Fruit fly (Drosophila melanogaster) whole organism, prepupa: Measurements from ENCODE around the gene Alp10.

Experiments
- CG11762 ChIP-seq: fragments of 200-800 bp; sonication (Bioruptor generic); optimal IDR thresholded peaks from 3 replicates; lab custom pipeline; 2016; ENCODE audit warnings: missing biosample characterization, missing genetic modification characterization; ENCODE audit not compliant: insufficient read depth
- CG15336 ChIP-seq: fragments of 200-800 bp; sonication (Bioruptor generic); IDR thresholded peaks from 2 replicates; pipeline ENCODE4 v1.3.6; 2022; ENCODE audit warnings: missing biosample characterization, missing genetic modification characterization
- CG16779 ChIP-seq: fragments of 200-800 bp; sonication (Bioruptor generic); optimal IDR thresholded peaks from 3 replicates; lab custom pipeline; 2017; ENCODE audit warnings: missing biosample characterization, mild to moderate bottlenecking, missing genetic modification characterization
- Gug ChIP-seq: fragments of 200-800 bp; sonication (Bioruptor generic); IDR thresholded peaks from 2 replicates; pipeline ENCODE4 v1.3.6; 2022; ENCODE audit warnings: missing biosample characterization, missing genetic modification characterization
- Lpt ChIP-seq: fragments of 200-800 bp; sonication (Bioruptor generic); optimal IDR thresholded peaks from 3 replicates; lab custom pipeline; 2016; ENCODE audit warnings: missing biosample characterization, missing genetic modification characterization
- achi ChIP-seq: fragments of 200-800 bp; sonication (Bioruptor generic); optimal IDR thresholded peaks from 3 replicates; lab custom pipeline; 2016; ENCODE audit warnings: missing biosample characterization, missing genetic modification characterization
- esn ChIP-seq: fragments of 200-800 bp; sonication (Bioruptor generic); optimal IDR thresholded peaks from 2 replicates; lab custom pipeline; 2016; ENCODE audit warnings: missing biosample characterization, mild to moderate bottlenecking, missing genetic modification characterization, moderate library complexity
- fd59A ChIP-seq: fragments of 200-800 bp; sonication (Bioruptor generic); optimal IDR thresholded peaks from 2 replicates; lab custom pipeline; 2017; ENCODE audit warnings: missing biosample characterization, mild to moderate bottlenecking, missing genetic modification characterization, missing genetic modification reagents
- spab ChIP-seq: fragments of 200-800 bp; sonication (Bioruptor generic); optimal IDR thresholded peaks from 2 replicates; lab custom pipeline; 2017; ENCODE audit warnings: missing biosample characterization, mild to moderate bottlenecking, missing genetic modification characterization, missing genetic modification reagents
- ss ChIP-seq, 2 experiments: fragments of 200-800 bp; sonication (Bioruptor generic); optimal IDR thresholded peaks; 2 replicates in 1 of 2; 3 replicates in 1 of 2; lab custom pipeline; 2017 to 2018; ENCODE audit warnings: mild to moderate bottlenecking in 2 of 2, missing biosample characterization in 2 of 2, missing genetic modification characterization in 2 of 2, moderate library complexity in 1 of 2

DNA sequence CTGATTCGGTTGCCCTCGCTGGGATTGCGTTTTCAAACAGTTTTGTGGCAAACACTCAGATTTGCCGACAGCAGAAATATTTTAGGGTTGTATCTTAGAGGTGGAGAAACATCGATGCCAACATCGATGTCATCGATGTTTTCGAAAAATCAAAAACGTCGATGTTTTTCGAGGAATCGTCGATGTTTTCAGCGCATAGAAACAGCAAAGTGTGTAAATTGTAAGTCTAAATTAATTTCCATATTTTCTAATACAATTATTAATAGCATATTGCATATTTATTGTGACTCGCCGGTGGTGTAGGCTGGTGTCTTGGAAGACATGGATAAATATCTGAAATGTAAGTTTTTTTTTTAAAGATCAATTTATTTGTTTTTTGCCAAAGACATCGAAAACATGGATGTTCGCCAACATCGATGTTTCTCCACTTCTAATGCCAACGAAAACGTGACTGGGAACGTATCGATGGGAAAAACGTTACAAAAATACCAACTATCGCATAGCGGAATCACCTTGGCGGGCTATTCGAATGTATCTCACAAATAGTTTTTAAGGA, 8.9 kb upstream of the Alp10 start, which contains the start of gene TM9SF3:
- TF ChIP-seq CG16779 (tag; lab: Kevin White, UChicago) (no peak), CG15336 (GFP tag; lab: Robert Waterston, UW) (no peak), spab (GFP tag; lab: Kevin White, UChicago) (no peak), CG11762 (no peak), Gug (GFP tag; lab: Robert Waterston, UW) (no peak), Lpt (no peak), fd59A (GFP tag; lab: Kevin White, UChicago) (no peak), esn (GFP tag; lab: Kevin White, UChicago) (peak; percentile 14), ss (GFP tag; optimal IDR thresholded peaks at IDR 0.05; lab: Kevin White, UChicago) (no peak), achi (no peak)
